Fruit fly (Drosophila melanogaster) whole organism, embryonic: ENCODE data around the gene CG15034.
A peak's percentile ranks its signal among the peaks of the same experiment; 100 is the strongest.

ENCODE experiments used
- Ada2b ChIP-seq: fragments of 200-800 bp; sonication (Bioruptor generic); IDR thresholded peaks from 2 replicates; pipeline ENCODE4 v1.3.6; 2022; ENCODE audit warnings: missing biosample characterization, missing genetic modification characterization
- Atf6 ChIP-seq: fragments of 200-800 bp; sonication (Bioruptor generic); IDR thresholded peaks from 2 replicates; pipeline ENCODE4 v1.3.6; 2022; ENCODE audit warnings: missing biosample characterization, missing genetic modification characterization
- Bteb2 ChIP-seq: fragments of 200-800 bp; sonication (Bioruptor generic); optimal IDR thresholded peaks from 2 replicates; lab custom pipeline; 2016; ENCODE audit warnings: missing biosample characterization, missing genetic modification characterization
- CG10209 ChIP-seq: fragments of 200-800 bp; sonication (Bioruptor generic); optimal IDR thresholded peaks from 3 replicates; lab custom pipeline; 2017; ENCODE audit warnings: missing biosample characterization, mild to moderate bottlenecking, missing genetic modification characterization, missing genetic modification reagents
- CG10267 ChIP-seq: fragments of 200-800 bp; sonication (Bioruptor generic); optimal IDR thresholded peaks from 2 replicates; lab custom pipeline; 2018; ENCODE audit warnings: missing biosample characterization, mild to moderate bottlenecking, missing genetic modification characterization, moderate library complexity
- CG10366 ChIP-seq: fragments of 200-800 bp; sonication (Bioruptor generic); IDR thresholded peaks from 2 replicates; pipeline ENCODE4 v1.3.6; 2022; ENCODE audit warnings: missing biosample characterization, missing genetic modification characterization
- CG11085 ChIP-seq: fragments of 200-800 bp; sonication (Bioruptor generic); IDR thresholded peaks from 2 replicates; pipeline ENCODE4 v1.3.6; 2022; ENCODE audit warnings: missing biosample characterization, missing genetic modification characterization
- CG12071 ChIP-seq: fragments of 200-800 bp; sonication (Bioruptor generic); optimal IDR thresholded peaks from 3 replicates; lab custom pipeline; 2018; ENCODE audit warnings: missing biosample characterization, mild to moderate bottlenecking, missing genetic modification characterization
- CG12659 ChIP-seq: fragments of 200-800 bp; sonication (Bioruptor generic); optimal IDR thresholded peaks from 3 replicates; lab custom pipeline; 2017; ENCODE audit warnings: mild to moderate bottlenecking, missing biosample characterization, missing genetic modification reagents, missing genetic modification characterization
- CG12942 ChIP-seq: fragments of 200-800 bp; sonication (Bioruptor generic); optimal IDR thresholded peaks from 3 replicates; lab custom pipeline; 2016; ENCODE audit warnings: missing biosample characterization, missing genetic modification characterization
- CG13296 ChIP-seq: fragments of 200-800 bp; sonication (Bioruptor generic); optimal IDR thresholded peaks from 3 replicates; lab custom pipeline; 2018; ENCODE audit warnings: missing biosample characterization, mild to moderate bottlenecking, missing genetic modification characterization
- CG14050 ChIP-seq: fragments of 200-800 bp; sonication (Bioruptor generic); IDR thresholded peaks from 3 replicates; pipeline ENCODE4 v1.3.6; 2022; ENCODE audit warnings: missing biosample characterization, missing genetic modification characterization
- CG16863 ChIP-seq: fragments of 200-800 bp; sonication (Bioruptor generic); optimal IDR thresholded peaks from 3 replicates; lab custom pipeline; 2016; ENCODE audit warnings: missing biosample characterization, missing genetic modification characterization
- CG1832 ChIP-seq: fragments of 200-800 bp; sonication (Bioruptor generic); optimal IDR thresholded peaks from 2 replicates; lab custom pipeline; 2017; ENCODE audit warnings: missing biosample characterization, mild to moderate bottlenecking, missing genetic modification characterization, inconsistent platforms
- CG2120 ChIP-seq: fragments of 200-800 bp; sonication (Bioruptor generic); optimal IDR thresholded peaks from 3 replicates; lab custom pipeline; 2016; ENCODE audit warnings: missing biosample characterization, missing genetic modification characterization
- CG2202 ChIP-seq: fragments of 200-800 bp; sonication (Bioruptor generic); optimal IDR thresholded peaks from 2 replicates; lab custom pipeline; 2018; ENCODE audit warnings: missing biosample characterization, mild to moderate bottlenecking, missing genetic modification characterization
- CG31224 ChIP-seq: fragments of 200-800 bp; sonication (Bioruptor generic); IDR thresholded peaks from 2 replicates; pipeline ENCODE4 v1.3.6; 2022; ENCODE audit warnings: missing biosample characterization, missing genetic modification characterization
- CG31388 ChIP-seq: fragments of 200-800 bp; sonication (Bioruptor generic); optimal IDR thresholded peaks from 2 replicates; lab custom pipeline; 2016; ENCODE audit warnings: missing biosample characterization, missing genetic modification characterization
- CG34224 ChIP-seq: fragments of 200-800 bp; sonication (Bioruptor generic); IDR thresholded peaks from 3 replicates; pipeline ENCODE4 v1.3.6; 2022; ENCODE audit warnings: missing biosample characterization, missing genetic modification characterization; ENCODE audit not compliant: partially characterized antibody
- CG34376 ChIP-seq: fragments of 200-800 bp; sonication (Bioruptor generic); optimal IDR thresholded peaks from 2 replicates; lab custom pipeline; 2018; ENCODE audit warnings: missing biosample characterization, mild to moderate bottlenecking, missing genetic modification characterization
- CG34422 ChIP-seq: fragments of 200-800 bp; sonication (Bioruptor generic); IDR thresholded peaks from 3 replicates; pipeline ENCODE4 v1.3.6; 2022; ENCODE audit warnings: missing biosample characterization, missing genetic modification characterization
- CG4404 ChIP-seq: fragments of 200-800 bp; sonication (Bioruptor generic); IDR thresholded peaks from 2 replicates; pipeline ENCODE4 v1.3.6; 2022; ENCODE audit warnings: missing biosample characterization, missing genetic modification characterization
- CG4617 ChIP-seq: fragments of 200-800 bp; sonication (Bioruptor generic); optimal IDR thresholded peaks from 3 replicates; lab custom pipeline; 2016; ENCODE audit warnings: missing biosample characterization, missing genetic modification characterization, borderline replicate concordance
- CG4707 ChIP-seq: fragments of 200-800 bp; sonication (Bioruptor generic); optimal IDR thresholded peaks from 2 replicates; lab custom pipeline; 2018; ENCODE audit warnings: missing biosample characterization, mild to moderate bottlenecking, missing genetic modification characterization, moderate library complexity
- CG5245 ChIP-seq: fragments of 200-800 bp; sonication (Bioruptor generic); optimal IDR thresholded peaks from 3 replicates; lab custom pipeline; 2016; ENCODE audit warnings: missing biosample characterization, missing genetic modification characterization
- CG5953 ChIP-seq: fragments of 200-800 bp; sonication (Bioruptor generic); IDR thresholded peaks from 2 replicates; pipeline ENCODE4 v1.3.6; 2022; ENCODE audit warnings: missing biosample characterization, missing genetic modification characterization
- CG6683 ChIP-seq: fragments of 200-800 bp; sonication (Bioruptor generic); optimal IDR thresholded peaks from 2 replicates; lab custom pipeline; 2017; ENCODE audit warnings: missing biosample characterization, mild to moderate bottlenecking, missing genetic modification characterization, missing genetic modification reagents
- CG6791 ChIP-seq: fragments of 200-800 bp; sonication (Bioruptor generic); IDR thresholded peaks from 3 replicates; pipeline ENCODE4 v1.3.6; 2022; ENCODE audit warnings: missing biosample characterization, missing genetic modification characterization; ENCODE audit not compliant: partially characterized antibody
- CG7357 ChIP-seq: fragments of 200-800 bp; sonication (Bioruptor generic); IDR thresholded peaks from 3 replicates; pipeline ENCODE4 v1.3.6; 2022; ENCODE audit warnings: missing biosample characterization, missing genetic modification characterization
- Drgx ChIP-seq: fragments of 200-800 bp; sonication (Bioruptor generic); IDR thresholded peaks from 2 replicates; pipeline ENCODE4 v1.3.6; 2022; ENCODE audit warnings: missing biosample characterization, missing genetic modification characterization
- E2f2 ChIP-seq: fragments of 200-800 bp; sonication (Bioruptor generic); IDR thresholded peaks from 2 replicates; pipeline ENCODE4 v1.3.6; 2022; ENCODE audit warnings: missing biosample characterization, missing genetic modification characterization
- Gug ChIP-seq: fragments of 200-800 bp; sonication (Bioruptor generic); IDR thresholded peaks from 4 replicates; pipeline ENCODE4 v1.3.6; 2022; ENCODE audit warnings: missing biosample characterization, missing genetic modification characterization
- H2.0 ChIP-seq: fragments of 200-800 bp; sonication (Bioruptor generic); IDR thresholded peaks from 2 replicates; pipeline ENCODE4 v1.3.6; 2022; ENCODE audit warnings: missing biosample characterization, missing genetic modification characterization
- Hand ChIP-seq: fragments of 200-800 bp; sonication (Bioruptor generic); optimal IDR thresholded peaks from 2 replicates; lab custom pipeline; 2017; ENCODE audit warnings: mild to moderate bottlenecking, missing biosample characterization, missing genetic modification reagents, missing genetic modification characterization
- Hr78 ChIP-seq, 2 experiments: fragments of 200-800 bp in 1 of 2; fragments of >200 bp in 1 of 2; sonication (Bioruptor generic) in 1 of 2; optimal IDR thresholded peaks; 2 replicates each; lab custom pipeline; 2017 to 2019; ENCODE audit warnings: missing biosample characterization in 2 of 2, missing genetic modification characterization in 2 of 2, mild to moderate bottlenecking in 1 of 2, moderate library complexity in 1 of 2
- Myb ChIP-seq: fragments of 200-800 bp; sonication (Bioruptor generic); optimal IDR thresholded peaks from 2 replicates; lab custom pipeline; 2016; ENCODE audit warnings: missing biosample characterization, missing genetic modification characterization
- NFAT ChIP-seq: fragments of 200-800 bp; sonication (Bioruptor generic); IDR thresholded peaks from 2 replicates; pipeline ENCODE4 v1.3.6; 2022; ENCODE audit warnings: missing biosample characterization, missing genetic modification characterization
- NfI ChIP-seq: fragments of 200-800 bp; sonication (Bioruptor generic); optimal IDR thresholded peaks from 3 replicates; lab custom pipeline; 2018; ENCODE audit warnings: missing biosample characterization, mild to moderate bottlenecking, missing genetic modification characterization, moderate library complexity
- Sox100B ChIP-seq: fragments of 200-800 bp; sonication (Bioruptor generic); optimal IDR thresholded peaks from 3 replicates; lab custom pipeline; 2018; ENCODE audit warnings: missing biosample characterization, mild to moderate bottlenecking, missing genetic modification characterization
- ato ChIP-seq: fragments of 200-800 bp; sonication (Bioruptor generic); IDR thresholded peaks from 2 replicates; pipeline ENCODE4 v1.3.6; 2022; ENCODE audit warnings: missing biosample characterization, missing genetic modification characterization; ENCODE audit not compliant: partially characterized antibody
- chm ChIP-seq: fragments of 200-800 bp; sonication (Bioruptor generic); IDR thresholded peaks from 2 replicates; pipeline ENCODE4 v1.3.6; 2022; ENCODE audit warnings: missing biosample characterization, missing genetic modification characterization
- esg ChIP-seq: fragments of 200-800 bp; sonication (Bioruptor generic); conservative IDR thresholded peaks from 2 replicates; pipeline ENCODE4 v1.3.6; 2022; ENCODE audit warnings: missing biosample characterization, missing genetic modification characterization
- ftz-f1 ChIP-seq: fragments of 200-800 bp; sonication (Bioruptor generic); optimal IDR thresholded peaks from 2 replicates; lab custom pipeline; 2016; ENCODE audit warnings: missing biosample characterization, missing genetic modification characterization
- her ChIP-seq: fragments of 200-800 bp; sonication (Bioruptor generic); optimal IDR thresholded peaks from 2 replicates; lab custom pipeline; 2016; ENCODE audit warnings: missing biosample characterization, missing genetic modification characterization
- jing ChIP-seq: fragments of 200-800 bp; sonication (Bioruptor generic); optimal IDR thresholded peaks from 2 replicates; lab custom pipeline; 2018; ENCODE audit warnings: missing biosample characterization, mild to moderate bottlenecking, missing genetic modification characterization
- lab ChIP-seq: fragments of 200-800 bp; sonication (Bioruptor generic); optimal IDR thresholded peaks from 3 replicates; lab custom pipeline; 2017; ENCODE audit warnings: missing biosample characterization, missing genetic modification characterization, mild to moderate bottlenecking, moderate library complexity, missing genetic modification reagents
- pum ChIP-seq: fragments of 200-800 bp; sonication (Bioruptor generic); optimal IDR thresholded peaks from 2 replicates; lab custom pipeline; 2016; ENCODE audit warnings: missing biosample characterization, missing genetic modification characterization
- salm ChIP-seq: fragments of 200-800 bp; sonication (Bioruptor generic); optimal IDR thresholded peaks from 2 replicates; lab custom pipeline; 2018; ENCODE audit warnings: missing biosample characterization, mild to moderate bottlenecking, missing genetic modification characterization
- usp ChIP-seq: fragments of >200 bp; optimal IDR thresholded peaks from 2 replicates; lab custom pipeline; 2017; ENCODE audit warnings: missing biosample characterization, missing genetic modification characterization
- wdn ChIP-seq: fragments of 200-800 bp; sonication (Bioruptor generic); IDR thresholded peaks from 2 replicates; pipeline ENCODE4 v1.3.6; 2022; ENCODE audit warnings: missing biosample characterization, missing genetic modification characterization
- zen2 ChIP-seq: fragments of 200-800 bp; sonication (Bioruptor generic); IDR thresholded peaks from 3 replicates; pipeline ENCODE4 v1.3.6; 2022; ENCODE audit warnings: missing biosample characterization, missing genetic modification characterization; ENCODE audit not compliant: partially characterized antibody

The CG15034 gene

DNA sequence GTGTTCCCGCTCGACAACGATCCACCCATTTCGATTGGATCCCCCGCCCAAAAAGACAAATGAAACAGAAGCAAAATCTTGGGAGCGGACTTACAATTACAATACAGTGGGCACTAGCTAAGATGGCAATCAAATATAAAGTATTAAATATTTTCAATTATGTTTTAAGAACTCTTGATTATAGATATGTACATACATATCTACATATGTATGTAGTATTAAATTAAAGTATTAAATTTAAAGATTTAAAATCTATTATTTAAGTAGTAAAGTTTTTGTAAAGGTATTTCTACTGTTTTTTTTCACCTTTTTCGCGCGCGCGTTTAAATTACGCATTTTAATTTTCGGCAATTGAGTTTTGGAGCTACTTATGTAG, 12.5 kb downstream of the CG15034 start (continued):
- TF ChIP-seq Atf6 (GFP tag; lab: Robert Waterston, UW) (peak; percentile 84), jing (GFP tag; lab: Kevin White, UChicago) (peak; percentile 14), CG2120 (GFP tag; lab: Kevin White, UChicago) (peak; percentile 12), ato (GFP tag; lab: Robert Waterston, UW) (no peak), chm (GFP tag; lab: Robert Waterston, UW) (peak; percentile 48; the same call in 1 of the 2 replicates), zen2 (GFP tag; lab: Robert Waterston, UW) (no peak), CG5245 (GFP tag; lab: Kevin White, UChicago) (no peak), CG10267 (tag; lab: Kevin White, UChicago) (peak; percentile 82), Ada2b (GFP tag; lab: Robert Waterston, UW) (peak; percentile 56), wdn (GFP tag; lab: Robert Waterston, UW) (no peak), CG13296 (GFP tag; lab: Kevin White, UChicago) (peak; percentile 73), CG11085 (peak; percentile 53), ftz-f1 (GFP tag; lab: Kevin White, UChicago) (no peak), CG1832 (GFP tag; lab: Kevin White, UChicago) (no peak), CG34422 (GFP tag; lab: Robert Waterston, UW) (peak; percentile 53; the same call in 2 of the 3 replicates), CG16863 (GFP tag; lab: Kevin White, UChicago) (no peak), CG12071 (GFP tag; lab: Kevin White, UChicago) (no peak), CG4404 (GFP tag; lab: Robert Waterston, UW) (peak; percentile 39; the same call in 1 of the 2 replicates), CG2202 (tag; lab: Kevin White, UChicago) (peak; percentile 66), Hr78 (GFP tag; optimal IDR thresholded peaks at IDR 0.05; lab: Kevin White, UChicago) (peak in 1 of 2 experiments; percentile 49), esg (peak; percentile 74), CG14050 (GFP tag; lab: Robert Waterston, UW) (0 out of 3 replicates have a peak, but pooled peaks have one; percentile 21), CG12659 (GFP tag; lab: Kevin White, UChicago) (peak; percentile 72), Drgx (peak; percentile 62), CG31224 (GFP tag; lab: Robert Waterston, UW) (peak; percentile 54), CG31388 (peak; percentile 27), salm (tag; lab: Kevin White, UChicago) (peak; percentile 51), CG34224 (no peak), CG6683 (GFP tag; lab: Kevin White, UChicago) (peak; percentile 45), Bteb2 (no peak), NFAT (GFP tag; lab: Robert Waterston, UW) (peak; percentile 49; the same call in 1 of the 2 replicates), CG5953 (no peak), CG7357 (GFP tag; lab: Robert Waterston, UW) (0 out of 3 replicates have a peak, but pooled peaks have one; percentile 40), Gug (GFP tag; lab: Robert Waterston, UW) (peak; percentile 48; the same call in 2 of the 4 replicates), Sox100B (GFP tag; lab: Kevin White, UChicago) (peak; percentile 77), Hand (peak; percentile 63), CG34376 (GFP tag; lab: Kevin White, UChicago) (peak; percentile 55), CG12942 (GFP tag; lab: Kevin White, UChicago) (peak; percentile 14), NfI (GFP tag; lab: Kevin White, UChicago) (peak; percentile 64), lab (GFP tag; lab: Kevin White, UChicago) (peak; percentile 83), Myb (GFP tag; lab: Kevin White, UChicago) (no peak), CG6791 (no peak), CG10366 (GFP tag; lab: Robert Waterston, UW) (peak; percentile 55), CG4707 (GFP tag; lab: Kevin White, UChicago) (peak; percentile 2), H2.0 (peak; percentile 73), CG10209 (peak; percentile 76), pum (GFP tag; lab: Kevin White, UChicago) (no peak), usp (GFP tag; lab: Kevin White, UChicago) (no peak), E2f2 (GFP tag; lab: Robert Waterston, UW) (peak; percentile 59), CG4617 (peak; percentile 2), her (GFP tag; lab: Kevin White, UChicago) (no peak)
